Worm (Caenorhabditis elegans): ENCODE measurements around the gene srlf-30.

- no peak for TF ChIP-seq nhr-232 (tag; optimal IDR thresholded peaks at IDR 0.05)
- TF ChIP-seq elt-2 (tag; optimal IDR thresholded peaks at IDR 0.05), result no peak
- TF ChIP-seq tbx-2 (tag; optimal IDR thresholded peaks at IDR 0.05), result no peak
- no peak for TF ChIP-seq dmd-4 (tag; optimal IDR thresholded peaks at IDR 0.05; ENCODE audit: borderline replicate concordance)
- TF ChIP-seq ref-2 (tag; optimal IDR thresholded peaks at IDR 0.05), result no peak
- no peak for TF ChIP-seq nhr-11 (tag; optimal IDR thresholded peaks at IDR 0.05)
- TF ChIP-seq mec-3 (tag; optimal IDR thresholded peaks at IDR 0.05; ENCODE audit: borderline replicate concordance), result no peak
- no peak for TF ChIP-seq hlh-13 (GFP tag; optimal IDR thresholded peaks at IDR 0.05)
- TF ChIP-seq ttx-3 (tag; optimal IDR thresholded peaks at IDR 0.05), result no peak
Observed at ce11 chrIV:10870158-10870557, 30.0 kb upstream of the srlf-30 start.
